In genomic region chr3R:14798626-14799258, dm6 we compare ENCODE assay signal across 3 fruit fly cellular contexts.
TF ChIP-seq lines count a peak whose summit lies in the region.

Gene CG14856 (plus strand): TSS chr3R:14798986.

- no peak for TF ChIP-seq CTCF in whole organism, embryonic (GFP tag; optimal IDR thresholded peaks at IDR 0.05; lab: Kevin White, UChicago)

TF ChIP-seq in whole organism, embryonic, 481 proteins besides CTCF, POLR2A, EP300 and RAD21 (continues in another document):
- TF ChIP-seq CG13123 (GFP tag; optimal IDR thresholded peaks at IDR 0.05; lab: Kevin White, UChicago) (no peak), Hr78 (GFP tag; optimal IDR thresholded peaks at IDR 0.05; lab: Kevin White, UChicago) (no peak), CG3065 (GFP tag; optimal IDR thresholded peaks at IDR 0.05; lab: Kevin White, UChicago) (no peak), CG12744 (GFP tag; optimal IDR thresholded peaks at IDR 0.05; lab: Kevin White, UChicago) (no peak), Ets65A (GFP tag; lab: Kevin White, UChicago) (no peak), inv (GFP tag; IDR thresholded peaks at IDR 0.05; lab: Robert Waterston, UW; ENCODE audit: partially characterized antibody) (no peak), gcm (GFP tag; optimal IDR thresholded peaks at IDR 0.05; lab: Kevin White, UChicago) (no peak), CG10366 (GFP tag; IDR thresholded peaks at IDR 0.05; lab: Robert Waterston, UW) (no peak), Aef1 (GFP tag; IDR thresholded peaks at IDR 0.05; lab: Robert Waterston, UW) (no peak), Hr3 (GFP tag; optimal IDR thresholded peaks at IDR 0.05; lab: Kevin White, UChicago) (no peak), hb (GFP tag; IDR thresholded peaks at IDR 0.05; lab: Robert Waterston, UW; ENCODE audit: partially characterized antibody) (no peak), Opbp (GFP tag; IDR thresholded peaks at IDR 0.05; lab: Robert Waterston, UW; ENCODE audit: partially characterized antibody) (peak; percentile 48; the same call in 1 of the 3 replicates), CG7928 (GFP tag; optimal IDR thresholded peaks at IDR 0.05; lab: Kevin White, UChicago) (no peak), crc (GFP tag; optimal IDR thresholded peaks at IDR 0.05; lab: Kevin White, UChicago) (no peak), CG6689 (GFP tag; IDR thresholded peaks at IDR 0.05; lab: Robert Waterston, UW) (no peak), HLHmδ (GFP tag; optimal IDR thresholded peaks at IDR 0.05; lab: Kevin White, UChicago) (no peak), dan (GFP tag; IDR thresholded peaks at IDR 0.05; lab: Robert Waterston, UW) (no peak), ranshi (GFP tag; IDR thresholded peaks at IDR 0.05; lab: Robert Waterston, UW) (peak; percentile 21; the same call in 1 of the 2 replicates), unc-4 (GFP tag; IDR thresholded peaks at IDR 0.05; lab: Robert Waterston, UW; ENCODE audit: partially characterized antibody) (no peak), tgo (GFP tag; IDR thresholded peaks at IDR 0.05; lab: Robert Waterston, UW) (no peak), CG10654 (GFP tag; optimal IDR thresholded peaks at IDR 0.05; lab: Kevin White, UChicago) (no peak), Side (GFP tag; optimal IDR thresholded peaks at IDR 0.05; lab: Kevin White, UChicago) (no peak), Fer2 (tag; optimal IDR thresholded peaks at IDR 0.05; lab: Kevin White, UChicago) (no peak), ato (GFP tag; IDR thresholded peaks at IDR 0.05; lab: Robert Waterston, UW; ENCODE audit: partially characterized antibody) (no peak), CG1529 (GFP tag; optimal IDR thresholded peaks at IDR 0.05; lab: Kevin White, UChicago) (no peak), HHEX (GFP tag; optimal IDR thresholded peaks at IDR 0.05; lab: Kevin White, UChicago) (no peak), CG13287 (GFP tag; IDR thresholded peaks at IDR 0.05; lab: Robert Waterston, UW; ENCODE audit: partially characterized antibody) (peak; percentile 30; the same call in 1 of the 2 replicates), zen2 (GFP tag; IDR thresholded peaks at IDR 0.05; lab: Robert Waterston, UW; ENCODE audit: partially characterized antibody) (no peak), CG16813 (GFP tag; IDR thresholded peaks at IDR 0.05; lab: Robert Waterston, UW; ENCODE audit: partially characterized antibody) (no peak), fd64A (GFP tag; optimal IDR thresholded peaks at IDR 0.05; lab: Kevin White, UChicago) (no peak)

TF ChIP-seq in whole organism, prepupa, 60 proteins besides CTCF, POLR2A, EP300 and RAD21:
- TF ChIP-seq CG6163 (GFP tag; IDR thresholded peaks at IDR 0.05; lab: Robert Waterston, UW) (no peak), eg (GFP tag; IDR thresholded peaks at IDR 0.05; lab: Robert Waterston, UW) (0 out of 3 replicates have a peak, but pooled peaks have one; percentile 34), Hr4 (GFP tag; optimal IDR thresholded peaks at IDR 0.05; lab: Kevin White, UChicago) (no peak), CG15336 (GFP tag; IDR thresholded peaks at IDR 0.05; lab: Robert Waterston, UW) (no peak), CG34406 (GFP tag; optimal IDR thresholded peaks at IDR 0.05; lab: Kevin White, UChicago) (no peak)

TF ChIP-seq in whole organism, pupa, 21 proteins besides CTCF, POLR2A, EP300 and RAD21:
- peak; percentile 10; the same call in 1 of the 2 replicates for TF ChIP-seq CG32121 (GFP tag; IDR thresholded peaks at IDR 0.05; lab: Robert Waterston, UW)
- TF ChIP-seq CG12605 (GFP tag; IDR thresholded peaks at IDR 0.05; lab: Robert Waterston, UW), result no peak
TF ChIP-seq in whole organism, pupa: peak in this region for 1.
